Worm (Caenorhabditis elegans): ENCODE measurements around the gene C54G10.1.

- TF ChIP-seq pqm-1 (tag; optimal IDR thresholded peaks at IDR 0.05): no peak
- TF ChIP-seq K02D7.2 (tag; optimal IDR thresholded peaks at IDR 0.05): no peak
- TF ChIP-seq hlh-30 (tag; optimal IDR thresholded peaks at IDR 0.05; ENCODE audit: insufficient read depth): no peak
- no peak for TF ChIP-seq C38D4.7 (GFP tag; optimal IDR thresholded peaks at IDR 0.05)
- TF ChIP-seq ceh-24 (tag; optimal IDR thresholded peaks at IDR 0.05): no peak
- no peak for TF ChIP-seq ceh-2 (tag; optimal IDR thresholded peaks at IDR 0.05)
- no peak for TF ChIP-seq ceh-9 (tag; optimal IDR thresholded peaks at IDR 0.05)
- no peak for TF ChIP-seq hlh-6 (tag; optimal IDR thresholded peaks at IDR 0.05)
- TF ChIP-seq ceh-31 (tag; optimal IDR thresholded peaks at IDR 0.05): no peak
- no peak for TF ChIP-seq unc-3 (GFP tag; conservative IDR thresholded peaks at IDR 0.05)
- no peak for TF ChIP-seq unc-3 (tag; optimal IDR thresholded peaks at IDR 0.05)
- TF ChIP-seq C08G9.2 (tag; optimal IDR thresholded peaks at IDR 0.05): no peak
- no peak for TF ChIP-seq tbx-7 (tag; optimal IDR thresholded peaks at IDR 0.05)
- no peak for TF ChIP-seq ama-1 (optimal IDR thresholded peaks at IDR 0.05)
- TF ChIP-seq ceh-14 (tag; optimal IDR thresholded peaks at IDR 0.05): no peak
Observed at ce11 chrV:14631588-14631987, 9.3 kb upstream of the C54G10.1 start, which contains the start of gene F43D2.3.
